Worm (Caenorhabditis elegans) whole organism, early embryonic: ENCODE measurements around the gene F59B10.3.

ENCODE experiments used
- F13C5.2 ChIP-seq: sonication (generic microtip); optimal IDR thresholded peaks from 2 replicates; lab custom pipeline; 2017; ENCODE audit warnings: mild to moderate bottlenecking, missing genetic modification characterization, inconsistent platforms, missing compliant biosample characterization
- ama-1 ChIP-seq: fragments of 150-350 bp; optimal IDR thresholded peaks from 2 replicates; lab custom pipeline; 2014
- hmg-4 ChIP-seq: fragments of 200-800 bp; sonication (Bioruptor generic); optimal IDR thresholded peaks from 2 replicates; lab custom pipeline; 2018; ENCODE audit warnings: mild to moderate bottlenecking, missing genetic modification characterization, missing compliant biosample characterization
- hnd-1 ChIP-seq: sonication (generic microtip); optimal IDR thresholded peaks from 2 replicates; lab custom pipeline; 2016; ENCODE audit warnings: missing genetic modification characterization, missing compliant biosample characterization
- pes-1 ChIP-seq: fragments of 200-800 bp; sonication (Bioruptor generic); IDR thresholded peaks from 2 replicates; pipeline ENCODE4 v1.3.6; 2022; ENCODE audit warnings: missing genetic modification reagents, missing genetic modification characterization, missing compliant biosample characterization
- tbx-37 ChIP-seq: fragments of 200-800 bp; sonication (Bioruptor generic); conservative IDR thresholded peaks from 2 replicates; pipeline ENCODE4 v1.3.6; 2022; ENCODE audit warnings: missing genetic modification reagents, missing genetic modification characterization, missing compliant biosample characterization

- TF ChIP-seq pes-1 (GFP tag; lab: Robert Waterston, UW) = no peak
- TF ChIP-seq tbx-37 (GFP tag; lab: Robert Waterston, UW) = no peak
- no peak for TF ChIP-seq ama-1 (lab: Kevin White, UChicago)
- no peak for TF ChIP-seq hmg-4 (GFP tag; lab: Kevin White, UChicago)
- TF ChIP-seq F13C5.2 (tag; lab: Kevin White, UChicago) = no peak
- TF ChIP-seq hnd-1 = no peak
Observed at ce11 chrII:10464230-10464920, 46.0 kb upstream of the F59B10.3 start, which contains the start of the genes ZK673.6 and sdz-37.
